Fruit fly (Drosophila melanogaster): ENCODE results near the gene eg.

DNA sequence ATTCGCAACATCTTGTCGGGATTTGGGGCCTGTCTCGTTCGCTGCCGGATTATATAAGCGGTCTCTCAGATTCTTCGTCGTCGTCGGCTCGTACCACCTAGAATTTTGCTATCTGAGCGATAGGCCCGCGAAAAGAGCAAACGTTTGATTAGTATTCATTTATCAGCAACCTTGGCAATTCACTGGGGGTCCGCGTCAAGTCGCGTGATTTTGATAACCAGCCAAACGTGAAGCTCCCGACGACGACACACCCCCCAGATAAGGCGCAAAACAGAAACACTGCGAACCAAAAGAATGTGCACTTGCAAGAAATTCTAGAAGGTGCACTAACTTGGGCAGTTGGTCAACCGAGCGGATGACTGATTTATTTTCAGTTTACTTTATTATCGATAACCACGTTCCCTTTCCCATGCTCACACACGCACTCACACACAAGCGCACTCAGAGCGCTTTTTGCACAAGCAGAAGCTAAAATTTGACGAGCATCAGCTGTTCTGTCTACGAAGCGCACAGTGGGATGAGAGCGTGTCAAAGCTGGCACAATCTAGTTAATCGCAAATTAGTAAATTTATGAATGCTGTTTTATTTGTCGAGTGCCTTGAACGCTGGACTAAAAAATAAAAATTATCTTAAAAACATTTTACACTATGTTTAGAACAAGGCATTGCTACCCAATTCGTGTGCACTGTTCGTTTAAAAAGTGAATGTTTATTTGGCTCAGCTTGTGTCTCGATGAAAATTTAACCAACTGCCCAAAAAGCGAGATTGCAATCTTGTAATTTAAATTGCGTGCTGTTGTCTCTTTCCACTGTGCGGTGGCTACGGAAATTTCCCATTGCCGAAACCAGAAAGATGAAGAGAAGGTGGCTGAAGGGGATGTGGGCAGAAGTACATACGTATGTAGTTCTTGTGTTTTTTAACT lies 31.5 kb downstream of the eg start:
- TF ChIP-seq fd96Ca (GFP tag; IDR thresholded peaks at IDR 0.05): peak; percentile 95
- peak; percentile 98 for TF ChIP-seq Pif1A (GFP tag; optimal IDR thresholded peaks at IDR 0.05)
- peak; percentile 88 for TF ChIP-seq CG12605 (GFP tag; IDR thresholded peaks at IDR 0.05)
- peak; percentile 92 for TF ChIP-seq Ets98B (GFP tag; IDR thresholded peaks at IDR 0.05)
- TF ChIP-seq CG9948 (tag; optimal IDR thresholded peaks at IDR 0.05): peak; percentile 90

All from whole organism, pupa.